Worm (Caenorhabditis elegans) whole organism, L1 larva: Measurements from ENCODE around the gene rrsr-1.

Source experiments
- blmp-1 ChIP-seq: fragments of 150-350 bp; optimal IDR thresholded peaks from 2 replicates; lab custom pipeline; 2014; ENCODE audit warnings: missing biosample characterization, missing genetic modification characterization
- egl-27 ChIP-seq, 2 experiments: fragments of 150-350 bp in 1 of 2; sonication (generic microtip); optimal IDR thresholded peaks; 3 replicates each; lab custom pipeline; 2017 to 2018; ENCODE audit warnings: missing biosample characterization in 2 of 2, missing genetic modification characterization in 2 of 2, missing genetic modification reagents in 2 of 2
- fkh-10 ChIP-seq: sonication (generic microtip); optimal IDR thresholded peaks from 2 replicates; lab custom pipeline; 2017; ENCODE audit warnings: missing biosample characterization, missing genetic modification reagents, missing genetic modification characterization
- lin-39 ChIP-seq: fragments of 150-350 bp; optimal IDR thresholded peaks from 2 replicates; lab custom pipeline; 2014; ENCODE audit warnings: missing biosample characterization, missing genetic modification reagents, missing genetic modification characterization
- lsy-2 ChIP-seq, 2 experiments: fragments of 150-350 bp; optimal IDR thresholded peaks; 2 replicates each; lab custom pipeline; 2014; ENCODE audit warnings: missing biosample characterization in 2 of 2, missing genetic modification characterization in 2 of 2
- nhr-237 ChIP-seq: fragments of 150-350 bp; optimal IDR thresholded peaks from 2 replicates; lab custom pipeline; 2014; ENCODE audit warnings: missing biosample characterization, missing genetic modification characterization
- nhr-28 ChIP-seq: fragments of 150-350 bp; optimal IDR thresholded peaks from 2 replicates; lab custom pipeline; 2014; ENCODE audit warnings: missing biosample characterization, missing genetic modification characterization
- nhr-77 ChIP-seq: fragments of 150-350 bp; optimal IDR thresholded peaks from 2 replicates; lab custom pipeline; 2014; ENCODE audit warnings: missing biosample characterization, missing genetic modification characterization
- nhr-90 ChIP-seq: sonication (generic microtip); optimal IDR thresholded peaks from 2 replicates; lab custom pipeline; 2016; ENCODE audit warnings: mild to moderate bottlenecking, missing genetic modification characterization, missing compliant biosample characterization; ENCODE audit not compliant: poor library complexity
- rnt-1 ChIP-seq: sonication (generic microtip); optimal IDR thresholded peaks from 2 replicates; lab custom pipeline; 2016; ENCODE audit warnings: mild to moderate bottlenecking, missing genetic modification characterization, moderate library complexity, missing compliant biosample characterization
- tbx-2 ChIP-seq: sonication (generic microtip); optimal IDR thresholded peaks from 2 replicates; lab custom pipeline; 2016; ENCODE audit warnings: missing genetic modification characterization, missing compliant biosample characterization
- unc-130 ChIP-seq: fragments of 150-350 bp; optimal IDR thresholded peaks from 2 replicates; lab custom pipeline; 2017; ENCODE audit warnings: missing biosample characterization, missing genetic modification characterization, inconsistent platforms
- xbp-1 ChIP-seq: sonication (generic microtip); optimal IDR thresholded peaks from 2 replicates; lab custom pipeline; 2016; ENCODE audit warnings: missing genetic modification characterization, missing compliant biosample characterization
- zag-1 ChIP-seq: fragments of 150-350 bp; optimal IDR thresholded peaks from 2 replicates; lab custom pipeline; 2014; ENCODE audit warnings: missing biosample characterization, missing genetic modification characterization

ce11 chrV:14405647-14406046 lies 19.2 kb downstream of the rrsr-1 start:
- TF ChIP-seq nhr-28 (tag; lab: Kevin White, UChicago) (no peak), zag-1 (tag; lab: Kevin White, UChicago) (no peak), lsy-2 (tag; optimal IDR thresholded peaks at IDR 0.05; lab: Kevin White, UChicago) (no peak), fkh-10 (GFP tag; lab: Kevin White, UChicago) (no peak), xbp-1 (tag; lab: Kevin White, UChicago) (no peak), rnt-1 (tag; lab: Kevin White, UChicago) (no peak), unc-130 (tag; lab: Kevin White, UChicago) (no peak), blmp-1 (tag; lab: Kevin White, UChicago) (no peak), nhr-90 (tag; lab: Kevin White, UChicago) (no peak), nhr-77 (tag; lab: Kevin White, UChicago) (no peak), egl-27 (tag; optimal IDR thresholded peaks at IDR 0.05; lab: Kevin White, UChicago) (no peak), tbx-2 (no peak), lin-39 (tag; lab: Kevin White, UChicago) (no peak), nhr-237 (tag; lab: Kevin White, UChicago) (no peak)
